Fruit fly (Drosophila melanogaster) whole organism, embryonic: Measurements from ENCODE around the gene mus201.

Experiments
- BEAF-32 ChIP-seq: fragments of 200-800 bp; sonication (Bioruptor generic); optimal IDR thresholded peaks from 3 replicates; lab custom pipeline; 2017; ENCODE audit warnings: missing biosample characterization, missing genetic modification characterization, mild to moderate bottlenecking, moderate library complexity, missing genetic modification reagents
- CG1024 ChIP-seq: fragments of 200-800 bp; sonication (Bioruptor generic); IDR thresholded peaks from 2 replicates; pipeline ENCODE4 v1.3.6; 2022; ENCODE audit warnings: missing biosample characterization, missing genetic modification characterization
- CG12071 ChIP-seq: fragments of 200-800 bp; sonication (Bioruptor generic); optimal IDR thresholded peaks from 3 replicates; lab custom pipeline; 2018; ENCODE audit warnings: missing biosample characterization, mild to moderate bottlenecking, missing genetic modification characterization
- CG12769 ChIP-seq: fragments of 200-800 bp; sonication (Bioruptor generic); optimal IDR thresholded peaks from 2 replicates; lab custom pipeline; 2019; ENCODE audit warnings: missing biosample characterization, mild to moderate bottlenecking, missing genetic modification characterization, moderate library complexity
- CG12942 ChIP-seq: fragments of 200-800 bp; sonication (Bioruptor generic); optimal IDR thresholded peaks from 3 replicates; lab custom pipeline; 2016; ENCODE audit warnings: missing biosample characterization, missing genetic modification characterization
- CG13424 ChIP-seq: fragments of 200-800 bp; sonication (Bioruptor generic); optimal IDR thresholded peaks from 2 replicates; lab custom pipeline; 2019; ENCODE audit warnings: missing biosample characterization, mild to moderate bottlenecking, missing genetic modification characterization, moderate library complexity
- CG14050 ChIP-seq: fragments of 200-800 bp; sonication (Bioruptor generic); IDR thresholded peaks from 3 replicates; pipeline ENCODE4 v1.3.6; 2022; ENCODE audit warnings: missing biosample characterization, missing genetic modification characterization
- CG15696 ChIP-seq: fragments of 200-800 bp; sonication (Bioruptor generic); optimal IDR thresholded peaks from 2 replicates; lab custom pipeline; 2019; ENCODE audit warnings: missing biosample characterization, mild to moderate bottlenecking, missing genetic modification characterization, moderate library complexity
- CG1602 ChIP-seq: fragments of 200-800 bp; sonication (Bioruptor generic); optimal IDR thresholded peaks from 3 replicates; lab custom pipeline; 2016; ENCODE audit warnings: missing biosample characterization, missing genetic modification characterization
- CG2875 ChIP-seq: fragments of 200-800 bp; sonication (Bioruptor generic); optimal IDR thresholded peaks from 2 replicates; lab custom pipeline; 2017; ENCODE audit warnings: missing biosample characterization, mild to moderate bottlenecking, missing genetic modification characterization, missing genetic modification reagents
- CG32532 ChIP-seq: fragments of 200-800 bp; sonication (Bioruptor generic); IDR thresholded peaks from 2 replicates; pipeline ENCODE4 v1.3.6; 2022; ENCODE audit warnings: missing biosample characterization, missing genetic modification characterization
- CG33557 ChIP-seq: fragments of 200-800 bp; sonication (Bioruptor generic); optimal IDR thresholded peaks from 2 replicates; lab custom pipeline; 2019; ENCODE audit warnings: missing biosample characterization, mild to moderate bottlenecking, missing genetic modification characterization, moderate library complexity
- CG34422 ChIP-seq: fragments of 200-800 bp; sonication (Bioruptor generic); IDR thresholded peaks from 3 replicates; pipeline ENCODE4 v1.3.6; 2022; ENCODE audit warnings: missing biosample characterization, missing genetic modification characterization
- CG3726 ChIP-seq: fragments of 200-800 bp; sonication (Bioruptor generic); IDR thresholded peaks from 3 replicates; pipeline ENCODE4, ENCODE4 v1.3.6; 2022; ENCODE audit warnings: missing biosample characterization, missing genetic modification characterization
- CG3838 ChIP-seq: fragments of 200-800 bp; sonication (Bioruptor generic); optimal IDR thresholded peaks from 3 replicates; lab custom pipeline; 2016; ENCODE audit warnings: missing biosample characterization, missing genetic modification characterization
- CG43689 ChIP-seq: fragments of 200-800 bp; sonication (Bioruptor generic); IDR thresholded peaks from 2 replicates; pipeline ENCODE4 v1.3.6; 2022; ENCODE audit warnings: missing biosample characterization, missing genetic modification characterization
- CG4730 ChIP-seq: fragments of 200-800 bp; sonication (Bioruptor generic); IDR thresholded peaks from 2 replicates; pipeline ENCODE4 v1.3.6; 2022; ENCODE audit warnings: missing biosample characterization, missing genetic modification characterization
- CG6654 ChIP-seq: fragments of 200-800 bp; sonication (Bioruptor generic); optimal IDR thresholded peaks from 2 replicates; lab custom pipeline; 2017; ENCODE audit warnings: missing biosample characterization, mild to moderate bottlenecking, missing genetic modification characterization
- CG7987 ChIP-seq: fragments of 200-800 bp; sonication (Bioruptor generic); optimal IDR thresholded peaks from 2 replicates; lab custom pipeline; 2018; ENCODE audit warnings: missing biosample characterization, mild to moderate bottlenecking, missing genetic modification characterization, moderate library complexity
- CG8478 ChIP-seq: fragments of >200 bp; optimal IDR thresholded peaks from 2 replicates; lab custom pipeline; 2018
- Fer2 ChIP-seq: fragments of 200-800 bp; sonication (Bioruptor generic); optimal IDR thresholded peaks from 2 replicates; lab custom pipeline; 2018; ENCODE audit warnings: missing biosample characterization, mild to moderate bottlenecking, missing genetic modification characterization, moderate library complexity
- Gug ChIP-seq: fragments of 200-800 bp; sonication (Bioruptor generic); IDR thresholded peaks from 4 replicates; pipeline ENCODE4 v1.3.6; 2022; ENCODE audit warnings: missing biosample characterization, missing genetic modification characterization
- HLH3B ChIP-seq: fragments of 200-800 bp; sonication (Bioruptor generic); IDR thresholded peaks from 2 replicates; pipeline ENCODE4 v1.3.6; 2022; ENCODE audit warnings: missing biosample characterization, missing genetic modification characterization
- Hsf ChIP-seq: fragments of 200-800 bp; sonication (Bioruptor generic); optimal IDR thresholded peaks from 3 replicates; lab custom pipeline; 2016; ENCODE audit warnings: missing biosample characterization, missing genetic modification characterization
- Jarid2 ChIP-seq: fragments of 200-800 bp; sonication (Bioruptor generic); optimal IDR thresholded peaks from 3 replicates; lab custom pipeline; 2017; ENCODE audit warnings: mild to moderate bottlenecking, missing biosample characterization, missing genetic modification reagents, missing genetic modification characterization
- MBD-R2 ChIP-seq: fragments of 200-800 bp; sonication (Bioruptor generic); IDR thresholded peaks from 2 replicates; pipeline ENCODE4 v1.3.6; 2022; ENCODE audit warnings: missing biosample characterization, missing genetic modification characterization
- NC2α ChIP-seq: fragments of 200-800 bp; sonication (Bioruptor generic); optimal IDR thresholded peaks from 2 replicates; lab custom pipeline; 2016; ENCODE audit warnings: missing biosample characterization, missing genetic modification characterization
- Side ChIP-seq: fragments of 200-800 bp; sonication (Bioruptor generic); optimal IDR thresholded peaks from 2 replicates; lab custom pipeline; 2016; ENCODE audit warnings: missing biosample characterization, missing genetic modification characterization
- Six4 ChIP-seq: fragments of 200-800 bp; sonication (Bioruptor generic); optimal IDR thresholded peaks from 2 replicates; lab custom pipeline; 2016; ENCODE audit warnings: missing biosample characterization, missing genetic modification characterization
- Sox100B ChIP-seq: fragments of 200-800 bp; sonication (Bioruptor generic); optimal IDR thresholded peaks from 3 replicates; lab custom pipeline; 2018; ENCODE audit warnings: missing biosample characterization, mild to moderate bottlenecking, missing genetic modification characterization
- br ChIP-seq: fragments of >200 bp; optimal IDR thresholded peaks from 2 replicates; lab custom pipeline; 2017
- chif ChIP-seq, 2 experiments: fragments of 200-800 bp; sonication (Bioruptor generic); optimal IDR thresholded peaks; 3 replicates each; lab custom pipeline; 2016; ENCODE audit warnings: missing biosample characterization in 2 of 2, missing genetic modification characterization in 2 of 2
- cwo ChIP-seq: fragments of 200-800 bp; sonication (Bioruptor generic); optimal IDR thresholded peaks from 3 replicates; lab custom pipeline; 2017; ENCODE audit warnings: missing biosample characterization, missing genetic modification characterization, mild to moderate bottlenecking, moderate library complexity, missing genetic modification reagents
- dm ChIP-seq: fragments of 200-800 bp; sonication (Bioruptor generic); optimal IDR thresholded peaks from 3 replicates; lab custom pipeline; 2016; ENCODE audit warnings: missing biosample characterization, missing genetic modification characterization
- esg ChIP-seq: fragments of 200-800 bp; sonication (Bioruptor generic); conservative IDR thresholded peaks from 2 replicates; pipeline ENCODE4 v1.3.6; 2022; ENCODE audit warnings: missing biosample characterization, missing genetic modification characterization
- fru ChIP-seq: fragments of >200 bp; optimal IDR thresholded peaks from 2 replicates; lab custom pipeline; 2017
- gce ChIP-seq: fragments of 200-800 bp; sonication (Bioruptor generic); IDR thresholded peaks from 3 replicates; pipeline ENCODE4 v1.3.6; 2022; ENCODE audit warnings: missing biosample characterization, missing genetic modification characterization
- gt ChIP-seq: fragments of 200-800 bp; sonication (Bioruptor generic); IDR thresholded peaks from 2 replicates; pipeline ENCODE4 v1.3.6; 2022; ENCODE audit warnings: missing biosample characterization, missing genetic modification characterization
- hbn ChIP-seq: fragments of 200-800 bp; sonication (Bioruptor generic); IDR thresholded peaks from 2 replicates; pipeline ENCODE4 v1.3.6; 2022; ENCODE audit warnings: missing biosample characterization, missing genetic modification characterization; ENCODE audit not compliant: partially characterized antibody
- inv ChIP-seq: fragments of 200-800 bp; sonication (Bioruptor generic); IDR thresholded peaks from 2 replicates; pipeline ENCODE4 v1.3.6; 2022; ENCODE audit warnings: missing biosample characterization, missing genetic modification characterization; ENCODE audit not compliant: partially characterized antibody
- kay ChIP-seq: fragments of 200-800 bp; sonication (Bioruptor generic); optimal IDR thresholded peaks from 2 replicates; lab custom pipeline; 2016; ENCODE audit warnings: missing biosample characterization, missing genetic modification characterization
- maf-S ChIP-seq: fragments of 200-800 bp; sonication (Bioruptor generic); optimal IDR thresholded peaks from 2 replicates; lab custom pipeline; 2016; ENCODE audit warnings: missing biosample characterization, missing genetic modification characterization
- mirr ChIP-seq: fragments of 200-800 bp; sonication (Bioruptor generic); optimal IDR thresholded peaks from 3 replicates; lab custom pipeline; 2018; ENCODE audit warnings: missing biosample characterization, mild to moderate bottlenecking, missing genetic modification characterization
- sc ChIP-seq, 3 experiments: fragments of >200 bp in 2 of 3; fragments of 200-800 bp in 1 of 3; sonication (Bioruptor generic) in 1 of 3; optimal IDR thresholded peaks; 2 replicates in 2 of 3; 3 replicates in 1 of 3; lab custom pipeline; 2017; ENCODE audit warnings: mild to moderate bottlenecking in 1 of 3, missing biosample characterization in 1 of 3, missing genetic modification characterization in 1 of 3, missing genetic modification reagents in 1 of 3
- schlank ChIP-seq: fragments of 200-800 bp; sonication (Bioruptor generic); optimal IDR thresholded peaks from 2 replicates; lab custom pipeline; 2018; ENCODE audit warnings: missing biosample characterization, mild to moderate bottlenecking, missing genetic modification characterization
- sima ChIP-seq: fragments of 200-800 bp; sonication (Bioruptor generic); optimal IDR thresholded peaks from 2 replicates; lab custom pipeline; 2016; ENCODE audit warnings: missing biosample characterization, missing genetic modification characterization
- sqz ChIP-seq: fragments of 200-800 bp; sonication (Bioruptor generic); optimal IDR thresholded peaks from 3 replicates; lab custom pipeline; 2018; ENCODE audit warnings: missing biosample characterization, mild to moderate bottlenecking, missing genetic modification characterization
- tx ChIP-seq: fragments of 200-800 bp; sonication (Bioruptor generic); optimal IDR thresholded peaks from 2 replicates; lab custom pipeline; 2016; ENCODE audit warnings: missing biosample characterization, missing genetic modification characterization
- unc-4 ChIP-seq: fragments of 200-800 bp; sonication (Bioruptor generic); IDR thresholded peaks from 2 replicates; pipeline ENCODE4 v1.3.6; 2022; ENCODE audit warnings: missing biosample characterization, missing genetic modification characterization; ENCODE audit not compliant: partially characterized antibody
- wdn ChIP-seq: fragments of 200-800 bp; sonication (Bioruptor generic); IDR thresholded peaks from 2 replicates; pipeline ENCODE4 v1.3.6; 2022; ENCODE audit warnings: missing biosample characterization, missing genetic modification characterization
- zen2 ChIP-seq: fragments of 200-800 bp; sonication (Bioruptor generic); IDR thresholded peaks from 3 replicates; pipeline ENCODE4 v1.3.6; 2022; ENCODE audit warnings: missing biosample characterization, missing genetic modification characterization; ENCODE audit not compliant: partially characterized antibody

Gene mus201

dm6 chr2L:8461782-8462453 lies 23.9 kb downstream of the mus201 start (continued):
- no peak for TF ChIP-seq esg (GFP tag; lab: Robert Waterston, UW)
- TF ChIP-seq sima (GFP tag; lab: Kevin White, UChicago) = no peak
- TF ChIP-seq chif (GFP tag; optimal IDR thresholded peaks at IDR 0.05; lab: Kevin White, UChicago) = peak; percentile 1 to 30
- TF ChIP-seq CG7987 (GFP tag; lab: Kevin White, UChicago) = no peak
- TF ChIP-seq CG3726 (GFP tag; lab: Robert Waterston, UW) = no peak
- peak; percentile 11 for TF ChIP-seq Hsf (GFP tag; lab: Kevin White, UChicago)
- peak; percentile 24; the same call in 1 of the 2 replicates for TF ChIP-seq HLH3B
- TF ChIP-seq cwo (GFP tag; lab: Kevin White, UChicago) = peak; percentile 79
- TF ChIP-seq dm = peak; percentile 30
- peak; percentile 88 for TF ChIP-seq mirr
- TF ChIP-seq BEAF-32 (GFP tag; lab: Kevin White, UChicago) = no peak
- TF ChIP-seq NC2α (GFP tag; lab: Kevin White, UChicago) = no peak
- no peak for TF ChIP-seq hbn (GFP tag; lab: Robert Waterston, UW)
- TF ChIP-seq CG3838 (GFP tag; lab: Kevin White, UChicago) = no peak
- no peak for TF ChIP-seq unc-4 (GFP tag; lab: Robert Waterston, UW)
- no peak for TF ChIP-seq CG4730 (GFP tag; lab: Robert Waterston, UW)
- no peak for TF ChIP-seq schlank (tag; lab: Kevin White, UChicago)
- TF ChIP-seq CG14050 (GFP tag; lab: Robert Waterston, UW) = no peak
- TF ChIP-seq gt (GFP tag; lab: Robert Waterston, UW) = no peak
- TF ChIP-seq Sox100B (GFP tag; lab: Kevin White, UChicago) = peak; percentile 4
- TF ChIP-seq Side (GFP tag; lab: Kevin White, UChicago) = peak; percentile 5
- TF ChIP-seq CG2875 (GFP tag; lab: Kevin White, UChicago) = no peak
- TF ChIP-seq Fer2 = no peak
- no peak for TF ChIP-seq sc (optimal IDR thresholded peaks at IDR 0.05; lab: Kevin White, UChicago)
- TF ChIP-seq sc (GFP tag; optimal IDR thresholded peaks at IDR 0.05; lab: Kevin White, UChicago) = peak; percentile 28
- TF ChIP-seq CG1024 (GFP tag; lab: Robert Waterston, UW) = no peak
- peak; percentile 24 for TF ChIP-seq Jarid2
- no peak for TF ChIP-seq MBD-R2 (GFP tag; lab: Robert Waterston, UW)
- no peak for TF ChIP-seq inv (GFP tag; lab: Robert Waterston, UW)
- TF ChIP-seq CG32532 = no peak
- TF ChIP-seq maf-S (GFP tag; lab: Kevin White, UChicago) = no peak
- peak; percentile 21 for TF ChIP-seq CG13424 (tag; lab: Kevin White, UChicago)
- TF ChIP-seq CG6654 (GFP tag; lab: Kevin White, UChicago) = no peak
- TF ChIP-seq sqz (GFP tag; lab: Kevin White, UChicago) = no peak
- TF ChIP-seq CG8478 (lab: Kevin White, UChicago) = no peak
- TF ChIP-seq kay (GFP tag; lab: Kevin White, UChicago) = peak; percentile 10
- TF ChIP-seq CG33557 (GFP tag; lab: Kevin White, UChicago) = no peak
- no peak for TF ChIP-seq CG12769
- TF ChIP-seq gce (GFP tag; lab: Robert Waterston, UW) = no peak
- TF ChIP-seq CG12942 (GFP tag; lab: Kevin White, UChicago) = no peak
- no peak for TF ChIP-seq CG34422 (GFP tag; lab: Robert Waterston, UW)
- TF ChIP-seq tx (GFP tag; lab: Kevin White, UChicago) = no peak
- TF ChIP-seq CG15696 = peak; percentile 0
- TF ChIP-seq CG12071 (GFP tag; lab: Kevin White, UChicago) = no peak
- TF ChIP-seq CG43689 (GFP tag; lab: Robert Waterston, UW) = no peak
- no peak for TF ChIP-seq wdn (GFP tag; lab: Robert Waterston, UW)
- TF ChIP-seq Six4 (GFP tag; lab: Kevin White, UChicago) = no peak
- no peak for TF ChIP-seq br (lab: Kevin White, UChicago)
- no peak for TF ChIP-seq zen2 (GFP tag; lab: Robert Waterston, UW)
- no peak for TF ChIP-seq Gug
- TF ChIP-seq fru (lab: Kevin White, UChicago) = no peak
- TF ChIP-seq CG1602 = no peak
